Worm (Caenorhabditis elegans) whole organism, late embryonic: ENCODE data around the gene C10A4.3.

ENCODE experiments used
- ceh-6 ChIP-seq: fragments of 200-800 bp; sonication (Bioruptor generic); optimal IDR thresholded peaks from 2 replicates; lab custom pipeline; 2018; ENCODE audit warnings: mild to moderate bottlenecking, missing genetic modification characterization, missing compliant biosample characterization
- tbx-2 ChIP-seq: sonication (generic microtip); optimal IDR thresholded peaks from 2 replicates; lab custom pipeline; 2016; ENCODE audit warnings: missing genetic modification characterization, missing compliant biosample characterization

DNA sequence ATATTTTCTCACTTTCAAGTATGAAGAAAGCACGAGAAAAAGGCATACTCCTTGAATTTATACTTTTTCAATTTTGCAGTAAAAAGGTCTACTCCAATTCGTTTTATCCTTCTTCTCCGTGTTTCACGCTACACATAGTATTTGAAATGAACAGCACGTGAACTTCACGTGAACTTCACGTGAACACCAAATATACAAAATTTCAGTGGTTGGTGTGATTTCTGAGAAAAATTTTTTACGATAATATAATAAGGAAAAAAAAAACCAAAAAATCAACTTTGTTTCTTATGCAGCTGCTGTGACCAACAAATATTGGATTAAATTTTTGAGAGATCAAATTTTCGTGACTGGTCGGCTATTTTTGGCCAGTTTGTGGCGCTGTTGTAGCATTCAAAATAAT, 41.0 kb downstream of the C10A4.3 start:
- no peak for TF ChIP-seq ceh-6 (GFP tag; lab: Kevin White, UChicago)
- TF ChIP-seq tbx-2 (tag; lab: Kevin White, UChicago): no peak
